Worm (Caenorhabditis elegans) whole organism, L2 larva: ENCODE data around the gene ZK1128.3.
A peak's percentile ranks its signal among the peaks of the same experiment; 100 is the strongest.

ENCODE experiments used
- C34F6.9 ChIP-seq: fragments of 150-350 bp; optimal IDR thresholded peaks from 2 replicates; lab custom pipeline; 2014; ENCODE audit warnings: missing biosample characterization, missing genetic modification characterization
- F13H6.1 ChIP-seq: sonication (generic microtip); optimal IDR thresholded peaks from 2 replicates; lab custom pipeline; 2016; ENCODE audit warnings: missing genetic modification characterization, missing compliant biosample characterization
- R02D3.7 ChIP-seq: fragments of 150-350 bp; optimal IDR thresholded peaks from 2 replicates; lab custom pipeline; 2014; ENCODE audit warnings: missing biosample characterization, missing genetic modification characterization
- Y55F3AM.14 ChIP-seq: fragments of 200-800 bp; sonication (Bioruptor generic); optimal IDR thresholded peaks from 2 replicates; lab custom pipeline; 2018; ENCODE audit warnings: mild to moderate bottlenecking, missing genetic modification characterization, missing compliant biosample characterization
- ZK546.5 ChIP-seq: sonication (generic microtip); optimal IDR thresholded peaks from 2 replicates; lab custom pipeline; 2017; ENCODE audit warnings: missing biosample characterization, missing genetic modification characterization
- alr-1 ChIP-seq: fragments of 150-350 bp; optimal IDR thresholded peaks from 2 replicates; lab custom pipeline; 2014; ENCODE audit warnings: missing biosample characterization, missing genetic modification characterization
- aly-2 ChIP-seq: fragments of 150-350 bp; optimal IDR thresholded peaks from 2 replicates; lab custom pipeline; 2014; ENCODE audit warnings: missing biosample characterization, missing genetic modification characterization
- ama-1 ChIP-seq: fragments of 150-350 bp; optimal IDR thresholded peaks from 2 replicates; lab custom pipeline; 2018; ENCODE audit warnings: inconsistent platforms
- ceh-16 ChIP-seq: fragments of 150-350 bp; optimal IDR thresholded peaks from 2 replicates; lab custom pipeline; 2014; ENCODE audit warnings: missing biosample characterization, missing genetic modification characterization
- ceh-82 ChIP-seq: fragments of 150-350 bp; optimal IDR thresholded peaks from 2 replicates; lab custom pipeline; 2014; ENCODE audit warnings: missing biosample characterization, missing genetic modification characterization
- crh-2 ChIP-seq: sonication (generic microtip); optimal IDR thresholded peaks from 2 replicates; lab custom pipeline; 2017; ENCODE audit warnings: missing biosample characterization, missing genetic modification characterization
- dmd-4 ChIP-seq: sonication (generic microtip); optimal IDR thresholded peaks from 2 replicates; lab custom pipeline; 2017; ENCODE audit warnings: missing biosample characterization, missing genetic modification characterization
- egl-27 ChIP-seq: sonication (generic microtip); optimal IDR thresholded peaks from 3 replicates; lab custom pipeline; 2017; ENCODE audit warnings: missing biosample characterization, missing genetic modification reagents, missing genetic modification characterization
- elt-1 ChIP-seq: fragments of 150-350 bp; optimal IDR thresholded peaks from 2 replicates; lab custom pipeline; 2014; ENCODE audit warnings: missing biosample characterization, missing genetic modification characterization
- elt-3 ChIP-seq: sonication (generic microtip); optimal IDR thresholded peaks from 2 replicates; lab custom pipeline; 2017; ENCODE audit warnings: missing biosample characterization, missing genetic modification characterization
- fos-1 ChIP-seq: fragments of 150-350 bp; optimal IDR thresholded peaks from 2 replicates; lab custom pipeline; 2014; ENCODE audit warnings: missing biosample characterization, missing genetic modification characterization
- gmeb-1 ChIP-seq: fragments of 150-350 bp; optimal IDR thresholded peaks from 2 replicates; lab custom pipeline; 2014; ENCODE audit warnings: missing biosample characterization, missing genetic modification characterization
- lin-11 ChIP-seq: fragments of 150-350 bp; sonication (generic microtip); optimal IDR thresholded peaks from 2 replicates; lab custom pipeline; 2014; ENCODE audit warnings: missing biosample characterization, missing genetic modification characterization, inconsistent platforms, mixed read lengths
- lin-13 ChIP-seq: fragments of 150-350 bp; optimal IDR thresholded peaks from 2 replicates; lab custom pipeline; 2014; ENCODE audit warnings: missing biosample characterization, missing genetic modification reagents, missing genetic modification characterization
- lin-39 ChIP-seq: fragments of 150-350 bp; optimal IDR thresholded peaks from 2 replicates; lab custom pipeline; 2014; ENCODE audit warnings: missing biosample characterization, missing genetic modification reagents, missing genetic modification characterization
- lsy-2 ChIP-seq, 2 experiments: fragments of 150-350 bp in 1 of 2; sonication (generic microtip) in 1 of 2; optimal IDR thresholded peaks; 2 replicates each; lab custom pipeline; 2014 to 2017; ENCODE audit warnings: missing biosample characterization in 2 of 2, missing genetic modification characterization in 2 of 2
- mab-5 ChIP-seq: fragments of 150-350 bp; optimal IDR thresholded peaks from 2 replicates; lab custom pipeline; 2014; ENCODE audit warnings: missing biosample characterization, missing genetic modification characterization
- mbf-1 ChIP-seq: sonication (generic microtip); optimal IDR thresholded peaks from 2 replicates; lab custom pipeline; 2017; ENCODE audit warnings: missing biosample characterization, missing genetic modification characterization
- nhr-10 ChIP-seq: sonication (generic microtip); optimal IDR thresholded peaks from 2 replicates; lab custom pipeline; 2017; ENCODE audit warnings: missing biosample characterization, missing genetic modification characterization
- nhr-11 ChIP-seq: fragments of 150-350 bp; optimal IDR thresholded peaks from 2 replicates; lab custom pipeline; 2014; ENCODE audit warnings: missing biosample characterization, missing genetic modification characterization
- nhr-12 ChIP-seq: fragments of 150-350 bp; optimal IDR thresholded peaks from 2 replicates; lab custom pipeline; 2014; ENCODE audit warnings: missing biosample characterization, missing genetic modification characterization
- nhr-129 ChIP-seq: fragments of 150-350 bp; optimal IDR thresholded peaks from 2 replicates; lab custom pipeline; 2014; ENCODE audit warnings: missing biosample characterization, missing genetic modification characterization
- nhr-21 ChIP-seq: fragments of 150-350 bp; optimal IDR thresholded peaks from 2 replicates; lab custom pipeline; 2014; ENCODE audit warnings: missing biosample characterization, missing genetic modification characterization
- nhr-23 ChIP-seq: fragments of 150-350 bp; optimal IDR thresholded peaks from 2 replicates; lab custom pipeline; 2014; ENCODE audit warnings: missing biosample characterization, missing genetic modification reagents, missing genetic modification characterization
- nhr-237 ChIP-seq: fragments of 150-350 bp; optimal IDR thresholded peaks from 2 replicates; lab custom pipeline; 2014; ENCODE audit warnings: missing biosample characterization, missing genetic modification characterization
- nhr-25 ChIP-seq: fragments of 150-350 bp; sonication (generic microtip); optimal IDR thresholded peaks from 3 replicates; lab custom pipeline; 2014; ENCODE audit warnings: missing biosample characterization, missing genetic modification characterization
- nhr-6 ChIP-seq: fragments of 150-350 bp; optimal IDR thresholded peaks from 2 replicates; lab custom pipeline; 2014; ENCODE audit warnings: missing biosample characterization, missing genetic modification characterization
- nhr-77 ChIP-seq: fragments of 150-350 bp; optimal IDR thresholded peaks from 2 replicates; lab custom pipeline; 2014; ENCODE audit warnings: missing biosample characterization, missing genetic modification characterization
- peb-1 ChIP-seq: fragments of 150-350 bp; optimal IDR thresholded peaks from 2 replicates; lab custom pipeline; 2014; ENCODE audit warnings: missing biosample characterization, missing genetic modification characterization
- sem-4 ChIP-seq: fragments of 150-350 bp; optimal IDR thresholded peaks from 2 replicates; lab custom pipeline; 2014; ENCODE audit warnings: missing biosample characterization, missing genetic modification reagents, missing genetic modification characterization
- skn-1 ChIP-seq: sonication (generic microtip); optimal IDR thresholded peaks from 2 replicates; lab custom pipeline; 2017; ENCODE audit warnings: missing biosample characterization, missing genetic modification characterization
- sma-3 ChIP-seq: sonication (generic microtip); optimal IDR thresholded peaks from 2 replicates; lab custom pipeline; 2016; ENCODE audit warnings: missing genetic modification reagents, missing genetic modification characterization, missing compliant biosample characterization
- sma-9 ChIP-seq, 2 experiments: fragments of 150-350 bp in 1 of 2; sonication (generic microtip) in 1 of 2; optimal IDR thresholded peaks; 2 replicates each; lab custom pipeline; 2014 to 2016; ENCODE audit warnings: missing genetic modification characterization in 2 of 2, mild to moderate bottlenecking in 1 of 2, missing biosample characterization in 1 of 2, missing compliant biosample characterization in 1 of 2, missing genetic modification reagents in 1 of 2, moderate library complexity in 1 of 2
- snpc-4 ChIP-seq: fragments of 150-350 bp; optimal IDR thresholded peaks from 2 replicates; lab custom pipeline; 2014; ENCODE audit warnings: missing biosample characterization, missing genetic modification characterization
- unc-39 ChIP-seq: fragments of 150-350 bp; optimal IDR thresholded peaks from 2 replicates; lab custom pipeline; 2014; ENCODE audit warnings: missing biosample characterization, missing genetic modification characterization
- zag-1 ChIP-seq: fragments of 150-350 bp; optimal IDR thresholded peaks from 2 replicates; lab custom pipeline; 2014; ENCODE audit warnings: missing biosample characterization, missing genetic modification characterization
- ztf-11 ChIP-seq: sonication (generic microtip); optimal IDR thresholded peaks from 2 replicates; lab custom pipeline; 2017; ENCODE audit warnings: missing biosample characterization, missing genetic modification characterization
- ztf-4 ChIP-seq: fragments of 150-350 bp; optimal IDR thresholded peaks from 2 replicates; lab custom pipeline; 2014; ENCODE audit warnings: missing biosample characterization, missing genetic modification characterization

ZK1128.3 gene

DNA sequence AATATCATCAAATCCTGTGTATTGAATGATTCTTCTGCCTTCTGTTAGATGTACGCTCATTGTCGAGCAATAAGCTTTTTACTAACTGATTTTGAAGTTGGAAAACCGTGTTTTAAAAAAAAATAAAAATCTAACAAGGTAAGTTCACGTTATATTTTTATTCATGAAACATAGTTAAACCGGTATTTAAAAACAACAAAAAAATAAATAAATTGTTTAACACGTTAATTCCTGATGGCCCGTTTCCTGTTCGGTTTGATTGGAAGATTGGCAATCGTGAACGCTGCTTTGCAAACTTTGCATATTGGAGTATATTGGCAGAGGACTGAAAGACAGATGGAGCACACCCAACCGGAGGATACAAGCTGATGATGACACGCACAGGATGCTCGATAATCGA is at the start of gene ZK1128.3:
ZK1128.3 (minus strand) TSS at position 101 of the 400 bp plus-strand sequence.
- TF ChIP-seq sma-9 (GFP tag; optimal IDR thresholded peaks at IDR 0.05; lab: Kevin White, UChicago) (no peak), sma-9 (tag; optimal IDR thresholded peaks at IDR 0.05; lab: Kevin White, UChicago) (no peak), unc-39 (no peak), dmd-4 (no peak), lsy-2 (tag; optimal IDR thresholded peaks at IDR 0.05; lab: Kevin White, UChicago) (no peak), gmeb-1 (tag; lab: Kevin White, UChicago) (no peak), sem-4 (tag; lab: Kevin White, UChicago) (no peak), aly-2 (tag; lab: Kevin White, UChicago) (no peak), F13H6.1 (tag; lab: Kevin White, UChicago) (no peak), nhr-12 (tag; lab: Kevin White, UChicago) (no peak), ztf-4 (tag; lab: Kevin White, UChicago) (no peak), nhr-10 (tag; lab: Kevin White, UChicago) (no peak), nhr-237 (tag; lab: Kevin White, UChicago) (no peak), ama-1 (lab: Kevin White, UChicago) (no peak)

DNA sequence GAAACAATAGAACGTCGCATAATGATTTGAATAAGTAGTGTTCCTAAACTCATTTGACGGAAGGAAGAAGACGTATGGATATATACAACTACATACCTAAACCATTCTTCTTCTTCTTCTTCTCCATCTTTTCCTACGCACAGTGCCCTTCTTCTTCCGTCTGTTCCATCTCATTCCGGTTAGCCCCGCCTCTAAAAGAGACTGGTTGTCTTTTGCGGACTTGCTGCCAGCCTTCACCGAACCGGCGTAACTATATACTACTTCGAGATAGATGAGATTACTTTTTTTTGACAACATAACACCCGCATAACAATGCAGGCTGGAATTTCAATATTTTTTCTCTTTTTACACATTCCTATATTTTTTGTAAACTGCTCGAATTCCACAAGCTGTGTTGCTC is 41.7 kb upstream of the ZK1128.3 start, which contains the start of the genes K08E5.5 and mua-3:
K08E5.5 (minus strand) TSS at position 101 of the 400 bp plus-strand sequence.
mua-3 (plus strand) TSS at position 313 of the 400 bp plus-strand sequence.
- TF ChIP-seq sem-4 (tag; lab: Kevin White, UChicago), result no peak
- no peak for TF ChIP-seq elt-3 (tag; lab: Kevin White, UChicago)
- TF ChIP-seq snpc-4 (tag; lab: Kevin White, UChicago), result no peak
- TF ChIP-seq ztf-11 (tag; lab: Kevin White, UChicago), result no peak
- TF ChIP-seq sma-3, result no peak
- TF ChIP-seq nhr-77, result no peak
- TF ChIP-seq R02D3.7 (tag; lab: Kevin White, UChicago), result no peak

DNA sequence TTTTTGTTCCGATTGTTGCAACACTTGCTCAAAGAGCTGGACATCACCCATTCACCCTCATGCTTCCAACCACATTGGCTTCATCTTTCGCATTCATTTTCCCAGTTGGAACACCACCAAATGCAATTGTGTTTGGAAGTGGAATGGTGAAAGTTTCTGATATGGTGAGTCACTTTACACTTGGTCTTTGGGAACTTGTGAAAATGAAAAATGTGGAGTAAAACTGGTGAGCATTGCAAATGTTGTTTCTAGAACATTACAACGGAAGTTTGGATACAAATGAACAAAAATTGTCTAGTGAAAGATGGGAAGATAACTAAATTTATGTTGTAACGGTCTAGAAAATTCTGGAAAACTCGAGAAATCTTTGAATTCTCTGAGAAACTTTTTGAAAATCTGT is 37.6 kb upstream of the ZK1128.3 start:
- no peak for TF ChIP-seq Y55F3AM.14 (GFP tag; lab: Kevin White, UChicago)
- TF ChIP-seq ZK546.5, result no peak
- TF ChIP-seq egl-27, result no peak
- TF ChIP-seq nhr-21 (tag; lab: Kevin White, UChicago), result no peak
- TF ChIP-seq, all 48 proteins: peak for 0

DNA sequence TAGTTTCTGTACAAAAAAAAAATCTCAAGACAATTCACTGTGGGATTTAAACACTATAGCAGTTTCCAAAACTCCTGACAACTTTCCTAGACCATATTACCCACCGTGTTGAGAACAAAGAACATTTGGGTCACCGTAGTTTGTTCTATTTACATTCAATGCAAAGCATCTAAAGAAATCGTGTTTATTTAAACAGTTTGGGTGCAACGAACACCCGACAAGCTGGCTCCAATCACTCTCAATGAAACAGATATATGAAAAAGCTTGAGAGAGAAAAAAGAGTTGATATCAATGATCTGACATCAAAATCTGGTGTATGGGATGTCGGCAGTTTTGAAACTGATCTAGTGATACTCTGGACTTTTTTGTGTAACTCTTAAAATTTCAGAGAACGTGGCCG is 36.3 kb upstream of the ZK1128.3 start:
- peak in 1 of 2 experiments; percentile 20 for TF ChIP-seq lsy-2 (tag; optimal IDR thresholded peaks at IDR 0.05; lab: Kevin White, UChicago)
- TF ChIP-seq sma-9 (GFP tag; optimal IDR thresholded peaks at IDR 0.05; lab: Kevin White, UChicago), result peak; percentile 20
- TF ChIP-seq sma-9 (tag; optimal IDR thresholded peaks at IDR 0.05; lab: Kevin White, UChicago), result no peak
- no peak for TF ChIP-seq ceh-82 (tag; lab: Kevin White, UChicago)
- peak; percentile 39 for TF ChIP-seq F13H6.1 (tag; lab: Kevin White, UChicago)
- TF ChIP-seq, all 48 proteins: peak for 3

DNA sequence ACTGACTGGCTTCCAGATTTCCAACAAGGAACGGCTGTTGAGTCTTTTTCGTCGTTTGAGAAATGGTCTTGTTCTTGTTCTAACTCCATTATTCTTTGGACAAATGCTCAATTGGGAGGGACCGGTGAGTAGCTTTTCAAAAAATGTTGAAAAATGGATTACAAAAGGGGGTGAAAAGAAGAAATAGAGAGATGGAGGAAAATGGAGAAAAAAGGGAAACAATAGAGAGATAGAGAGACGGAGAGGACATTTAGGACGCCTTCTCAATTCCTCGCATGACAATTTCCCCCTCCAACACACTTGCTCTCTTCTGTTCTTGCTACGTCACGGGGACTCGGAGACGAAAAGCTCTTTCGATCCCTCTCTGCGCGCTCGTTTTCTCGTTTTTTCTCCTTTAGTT is 34.3 kb upstream of the ZK1128.3 start:
- TF ChIP-seq zag-1 (tag; lab: Kevin White, UChicago), result peak; percentile 74
- TF ChIP-seq snpc-4 (tag; lab: Kevin White, UChicago), result peak; percentile 22
- no peak for TF ChIP-seq elt-1
- peak; percentile 69 for TF ChIP-seq sma-9 (GFP tag; optimal IDR thresholded peaks at IDR 0.05; lab: Kevin White, UChicago)
- no peak for TF ChIP-seq sma-9 (tag; optimal IDR thresholded peaks at IDR 0.05; lab: Kevin White, UChicago)
- peak; percentile 81 for TF ChIP-seq nhr-129
- no peak for TF ChIP-seq nhr-12 (tag; lab: Kevin White, UChicago)
- peak; percentile 26 for TF ChIP-seq ztf-4 (tag; lab: Kevin White, UChicago)
- TF ChIP-seq lin-11 (tag; lab: Kevin White, UChicago), result peak; percentile 11
- peak; percentile 77 for TF ChIP-seq C34F6.9 (tag; lab: Kevin White, UChicago)
- no peak for TF ChIP-seq mbf-1 (tag; lab: Kevin White, UChicago)
- TF ChIP-seq nhr-11, result no peak
- no peak for TF ChIP-seq elt-3 (tag; lab: Kevin White, UChicago)
- TF ChIP-seq skn-1, result no peak
- no peak for TF ChIP-seq gmeb-1 (tag; lab: Kevin White, UChicago)
- no peak for TF ChIP-seq peb-1 (tag; lab: Kevin White, UChicago)
- TF ChIP-seq nhr-23 (tag; lab: Kevin White, UChicago), result no peak
- no peak for TF ChIP-seq ceh-82 (tag; lab: Kevin White, UChicago)
- no peak for TF ChIP-seq lin-39 (tag; lab: Kevin White, UChicago)
- no peak for TF ChIP-seq unc-39
- TF ChIP-seq lin-13 (GFP tag; lab: Kevin White, UChicago), result peak; percentile 26
- TF ChIP-seq sem-4 (tag; lab: Kevin White, UChicago), result peak; percentile 59
- TF ChIP-seq ceh-16 (tag; lab: Kevin White, UChicago), result no peak
- TF ChIP-seq nhr-77, result no peak
- no peak for TF ChIP-seq ZK546.5
- TF ChIP-seq aly-2 (tag; lab: Kevin White, UChicago), result no peak
- no peak for TF ChIP-seq alr-1 (tag; lab: Kevin White, UChicago)
- TF ChIP-seq mab-5, result peak; percentile 48
- TF ChIP-seq ama-1 (lab: Kevin White, UChicago), result no peak
- TF ChIP-seq fos-1 (tag; lab: Kevin White, UChicago), result no peak
- peak; percentile 64 for TF ChIP-seq nhr-6 (tag; lab: Kevin White, UChicago)
- no peak for TF ChIP-seq Y55F3AM.14 (GFP tag; lab: Kevin White, UChicago)
- no peak for TF ChIP-seq sma-3
- no peak for TF ChIP-seq nhr-25
- peak; percentile 58 for TF ChIP-seq F13H6.1 (tag; lab: Kevin White, UChicago)
- TF ChIP-seq crh-2 (tag; lab: Kevin White, UChicago), result peak; percentile 67
